Worm (Caenorhabditis elegans): ENCODE results near the gene alh-9.

alh-9 gene

DNA sequence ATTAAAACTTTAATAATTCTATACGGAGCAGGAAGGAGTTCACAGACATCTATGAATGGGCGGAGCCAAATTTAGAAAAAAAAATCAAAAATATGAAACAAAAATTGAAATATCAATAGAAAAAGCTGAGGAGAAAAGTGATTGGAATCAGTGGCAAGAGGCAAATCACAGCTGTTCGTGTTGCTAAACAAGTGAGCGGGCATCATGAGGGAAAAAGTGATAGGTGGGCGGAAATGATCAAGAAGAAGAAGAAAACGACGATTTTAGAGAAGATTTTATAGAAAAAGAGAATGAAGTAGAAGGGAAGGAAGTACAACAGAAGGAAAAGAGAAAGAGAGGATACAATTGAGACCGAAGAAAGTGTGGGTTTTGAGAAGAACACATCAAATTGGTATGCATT is 42.8 kb downstream of the alh-9 start:
- TF ChIP-seq unc-55 (GFP tag; optimal IDR thresholded peaks at IDR 0.05) (peak; percentile 23), F13H6.1 (tag; optimal IDR thresholded peaks at IDR 0.05) (peak; percentile 12), nhr-129 (tag; optimal IDR thresholded peaks at IDR 0.05) (peak; percentile 7), lsy-2 (tag; optimal IDR thresholded peaks at IDR 0.05) (peak in 1 of 2 experiments; percentile 15), peb-1 (tag; optimal IDR thresholded peaks at IDR 0.05) (no peak), nhr-11 (tag; optimal IDR thresholded peaks at IDR 0.05) (no peak), elt-3 (tag; optimal IDR thresholded peaks at IDR 0.05) (no peak)

DNA sequence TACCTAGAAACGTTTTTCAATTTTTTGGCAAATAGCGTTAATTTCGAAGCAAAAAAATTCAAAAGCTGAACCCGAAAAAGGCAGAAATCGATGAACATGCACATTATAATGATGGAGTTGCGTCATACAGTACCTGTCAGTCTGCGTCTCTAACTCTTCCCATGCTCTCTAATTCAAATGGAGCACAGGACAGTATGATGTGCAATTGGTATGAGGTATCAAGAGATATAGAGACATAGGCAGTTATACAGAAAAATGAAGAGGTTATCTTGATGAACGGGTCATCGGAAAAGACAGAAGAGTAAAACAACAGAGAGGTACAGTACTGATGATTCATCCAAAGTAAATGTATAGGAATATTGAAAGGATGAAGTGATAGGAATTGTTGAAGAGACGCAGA is 44.9 kb downstream of the alh-9 start:
- TF ChIP-seq elt-3 (tag; optimal IDR thresholded peaks at IDR 0.05) (no peak), nhr-129 (tag; optimal IDR thresholded peaks at IDR 0.05) (peak; percentile 77), fos-1 (tag; optimal IDR thresholded peaks at IDR 0.05) (peak; percentile 69), ceh-16 (tag; optimal IDR thresholded peaks at IDR 0.05) (no peak), nhr-10 (tag; optimal IDR thresholded peaks at IDR 0.05) (no peak)

DNA sequence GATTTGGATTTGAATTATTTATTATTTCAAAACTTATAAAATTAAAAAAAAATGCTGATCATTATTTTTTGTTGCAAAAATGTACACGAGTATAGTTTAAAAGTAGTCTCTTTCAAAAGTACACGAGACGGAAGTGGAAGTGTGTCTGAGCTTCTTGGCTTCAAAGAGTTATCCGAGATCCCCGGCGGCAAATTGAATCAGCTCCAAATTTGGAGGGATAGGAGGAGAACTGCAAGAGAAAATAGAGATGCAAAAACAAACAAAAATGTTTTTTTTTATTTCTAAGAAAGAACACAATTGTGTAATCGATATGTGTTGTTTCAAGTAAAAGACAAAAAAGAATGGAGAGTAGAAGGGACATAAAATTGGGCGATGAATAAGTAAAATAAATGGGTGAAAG is 46.7 kb downstream of the alh-9 start:
- TF ChIP-seq unc-55 (GFP tag; optimal IDR thresholded peaks at IDR 0.05) (no peak), Y55F3AM.14 (GFP tag; optimal IDR thresholded peaks at IDR 0.05) (no peak), ztf-4 (tag; optimal IDR thresholded peaks at IDR 0.05) (no peak), skn-1 (tag; optimal IDR thresholded peaks at IDR 0.05) (no peak), crh-2 (tag; optimal IDR thresholded peaks at IDR 0.05) (no peak), mdl-1 (tag; optimal IDR thresholded peaks at IDR 0.05) (no peak), zag-1 (tag; optimal IDR thresholded peaks at IDR 0.05) (no peak), snpc-4 (tag; optimal IDR thresholded peaks at IDR 0.05) (no peak), ZK546.5 (tag; optimal IDR thresholded peaks at IDR 0.05) (no peak), ceh-16 (tag; optimal IDR thresholded peaks at IDR 0.05) (no peak)

DNA sequence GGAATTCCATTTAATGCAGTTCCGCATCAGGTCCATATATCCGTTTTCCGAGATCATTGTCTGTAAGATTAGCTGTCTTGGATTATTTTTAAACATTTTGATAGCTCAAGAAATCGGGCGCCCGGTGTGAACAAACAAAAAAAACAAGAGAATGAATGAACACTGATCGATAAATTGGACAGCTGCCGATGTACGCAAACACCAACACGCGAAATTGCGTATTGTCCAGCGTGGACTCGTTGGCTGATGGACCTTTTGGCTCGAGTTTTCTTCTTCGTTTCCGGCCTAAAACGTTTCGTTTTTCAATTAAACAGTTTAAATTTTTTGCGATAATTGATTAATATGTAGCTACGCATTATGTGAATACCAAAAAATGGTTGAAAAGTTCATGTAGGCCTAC is 50.2 kb downstream of the alh-9 start, which contains the start of gene dpff-1:
Gene dpff-1, minus strand, starts transcription at position 288 of the 400 bp plus-strand sequence.
- no peak for TF ChIP-seq unc-62 (GFP tag; optimal IDR thresholded peaks at IDR 0.05)
- TF ChIP-seq lin-11 (tag; optimal IDR thresholded peaks at IDR 0.05): no peak
- TF ChIP-seq nhr-12 (tag; optimal IDR thresholded peaks at IDR 0.05): no peak
- no peak for TF ChIP-seq nhr-25 (tag; optimal IDR thresholded peaks at IDR 0.05)
- no peak for TF ChIP-seq lin-13 (GFP tag; optimal IDR thresholded peaks at IDR 0.05)
- no peak for TF ChIP-seq nhr-21 (tag; optimal IDR thresholded peaks at IDR 0.05)
- no peak for TF ChIP-seq dmd-4 (tag; optimal IDR thresholded peaks at IDR 0.05)
- TF ChIP-seq nhr-129 (tag; optimal IDR thresholded peaks at IDR 0.05): peak; percentile 39
- TF ChIP-seq peb-1 (tag; optimal IDR thresholded peaks at IDR 0.05): no peak
- no peak for TF ChIP-seq snpc-4 (tag; optimal IDR thresholded peaks at IDR 0.05)
- no peak for TF ChIP-seq elt-3 (tag; optimal IDR thresholded peaks at IDR 0.05)
- TF ChIP-seq ceh-82 (tag; optimal IDR thresholded peaks at IDR 0.05): no peak
- peak; percentile 5 for TF ChIP-seq gmeb-1 (tag; optimal IDR thresholded peaks at IDR 0.05)
- no peak for TF ChIP-seq elt-1 (tag; optimal IDR thresholded peaks at IDR 0.05)
- no peak for TF ChIP-seq mbf-1 (tag; optimal IDR thresholded peaks at IDR 0.05)
- TF ChIP-seq ama-1 (optimal IDR thresholded peaks at IDR 0.05): peak; percentile 21
- TF ChIP-seq mdl-1 (tag; optimal IDR thresholded peaks at IDR 0.05): no peak
- no peak for TF ChIP-seq fos-1 (tag; optimal IDR thresholded peaks at IDR 0.05)
- TF ChIP-seq ztf-1 (GFP tag; conservative IDR thresholded peaks at IDR 0.05): no peak
- peak; percentile 3 for TF ChIP-seq crh-2 (tag; optimal IDR thresholded peaks at IDR 0.05)
- TF ChIP-seq sma-3 (GFP tag; optimal IDR thresholded peaks at IDR 0.05): no peak
- no peak for TF ChIP-seq aly-2 (tag; optimal IDR thresholded peaks at IDR 0.05)
- TF ChIP-seq mab-5 (tag; optimal IDR thresholded peaks at IDR 0.05): no peak
- no peak for TF ChIP-seq egl-27 (tag; optimal IDR thresholded peaks at IDR 0.05)
- TF ChIP-seq F13H6.1 (tag; optimal IDR thresholded peaks at IDR 0.05): peak; percentile 34
- TF ChIP-seq nhr-6 (tag; optimal IDR thresholded peaks at IDR 0.05): no peak
- no peak for TF ChIP-seq ZK546.5 (tag; optimal IDR thresholded peaks at IDR 0.05)
- TF ChIP-seq ztf-11 (tag; optimal IDR thresholded peaks at IDR 0.05): no peak
- no peak for TF ChIP-seq Y55F3AM.14 (GFP tag; optimal IDR thresholded peaks at IDR 0.05)
- TF ChIP-seq nhr-23 (tag; optimal IDR thresholded peaks at IDR 0.05): no peak
- no peak for TF ChIP-seq lin-39 (tag; optimal IDR thresholded peaks at IDR 0.05)
- TF ChIP-seq alr-1 (tag; optimal IDR thresholded peaks at IDR 0.05): no peak
- TF ChIP-seq nhr-237 (tag; optimal IDR thresholded peaks at IDR 0.05): no peak
- TF ChIP-seq ceh-16 (tag; optimal IDR thresholded peaks at IDR 0.05): no peak
- peak; percentile 37 for TF ChIP-seq C34F6.9 (tag; optimal IDR thresholded peaks at IDR 0.05)
- no peak for TF ChIP-seq blmp-1 (tag; optimal IDR thresholded peaks at IDR 0.05; ENCODE audit: insufficient read depth)
- TF ChIP-seq nhr-11 (tag; optimal IDR thresholded peaks at IDR 0.05): no peak
- no peak for TF ChIP-seq nhr-10 (tag; optimal IDR thresholded peaks at IDR 0.05)
- TF ChIP-seq nhr-77 (tag; optimal IDR thresholded peaks at IDR 0.05): no peak
- TF ChIP-seq lsy-2 (tag; optimal IDR thresholded peaks at IDR 0.05): peak in 1 of 2 experiments; percentile 44
- no peak for TF ChIP-seq sem-4 (tag; optimal IDR thresholded peaks at IDR 0.05)
- TF ChIP-seq sma-9 (GFP tag; optimal IDR thresholded peaks at IDR 0.05): no peak
- TF ChIP-seq sma-9 (tag; optimal IDR thresholded peaks at IDR 0.05): no peak
- no peak for TF ChIP-seq zag-1 (tag; optimal IDR thresholded peaks at IDR 0.05)
- peak; percentile 39 for TF ChIP-seq unc-55 (GFP tag; optimal IDR thresholded peaks at IDR 0.05)

Measured in whole organism, L2 larva.